Worm (Caenorhabditis elegans): ENCODE results near the gene nxf-1.
A peak's percentile ranks its signal among the peaks of the same experiment; 100 is the strongest.

Gene nxf-1

DNA sequence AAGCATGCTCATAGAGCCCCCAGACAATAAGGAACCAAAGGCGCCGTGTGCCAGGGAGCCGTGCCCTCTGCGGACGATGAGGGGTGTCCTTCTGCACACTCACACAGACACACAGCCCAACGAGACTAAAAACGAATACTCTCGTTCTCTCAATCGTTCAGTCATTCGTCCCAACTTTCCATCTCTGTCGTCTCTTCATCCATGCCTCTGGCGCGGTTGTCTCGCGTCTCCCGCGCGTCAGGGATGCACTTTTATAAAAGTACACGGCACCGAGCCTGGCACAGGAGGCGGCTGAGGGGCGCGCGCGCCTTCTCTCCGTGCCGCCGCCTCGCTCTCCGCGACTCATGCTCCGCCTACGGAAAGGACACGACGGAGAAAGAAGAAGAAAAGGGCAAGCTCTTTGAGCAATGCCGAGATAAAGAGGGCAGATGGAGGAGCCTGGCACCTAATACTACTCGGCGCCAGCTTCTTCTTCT lies 48.3 kb downstream of the nxf-1 start:
- peak; percentile 16 for TF ChIP-seq aly-1 (tag; optimal IDR thresholded peaks at IDR 0.05)
- TF ChIP-seq ceh-13 (GFP tag; optimal IDR thresholded peaks at IDR 0.05) = no peak

DNA sequence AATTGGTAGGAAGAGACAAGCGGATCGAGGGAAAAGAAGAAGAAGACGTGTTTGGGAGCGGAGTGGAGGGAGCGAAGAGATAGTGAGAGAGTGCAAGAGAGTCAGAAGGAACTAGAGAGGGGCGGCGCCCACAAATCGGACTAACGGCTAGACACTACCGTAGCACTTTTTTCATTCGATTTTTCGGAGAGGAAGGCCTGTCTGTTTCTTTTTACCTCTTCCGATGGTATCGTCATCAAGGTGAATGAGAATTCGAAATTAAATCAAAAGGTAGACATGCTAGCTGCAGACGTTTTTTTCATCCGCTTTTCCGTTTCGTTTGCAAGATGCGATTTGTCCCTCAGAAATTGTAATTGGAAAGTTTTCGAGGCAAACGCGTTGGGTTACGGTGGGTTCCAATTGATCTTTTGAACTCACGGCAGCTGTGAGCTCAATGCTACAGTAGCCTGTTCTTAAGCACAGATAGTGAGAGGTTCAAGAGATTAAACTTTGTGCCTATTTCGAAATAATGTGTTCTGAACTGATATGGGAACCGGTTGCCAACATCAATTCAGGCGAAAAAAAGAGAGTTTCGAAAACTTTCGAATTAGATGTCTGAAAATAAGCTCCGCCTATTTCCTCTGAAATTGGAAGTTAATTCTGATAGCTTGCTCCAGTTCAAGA lies 50.1 kb downstream of the nxf-1 start:
- no peak for TF ChIP-seq ets-7 (tag; optimal IDR thresholded peaks at IDR 0.05)
- TF ChIP-seq sea-1 (GFP tag; conservative IDR thresholded peaks at IDR 0.05) = no peak
- TF ChIP-seq aly-1 (tag; optimal IDR thresholded peaks at IDR 0.05) = no peak
- TF ChIP-seq hmg-4 (GFP tag; optimal IDR thresholded peaks at IDR 0.05) = no peak
- no peak for TF ChIP-seq tra-4 (tag; optimal IDR thresholded peaks at IDR 0.05)
- no peak for TF ChIP-seq F13C5.2 (tag; optimal IDR thresholded peaks at IDR 0.05)

DNA sequence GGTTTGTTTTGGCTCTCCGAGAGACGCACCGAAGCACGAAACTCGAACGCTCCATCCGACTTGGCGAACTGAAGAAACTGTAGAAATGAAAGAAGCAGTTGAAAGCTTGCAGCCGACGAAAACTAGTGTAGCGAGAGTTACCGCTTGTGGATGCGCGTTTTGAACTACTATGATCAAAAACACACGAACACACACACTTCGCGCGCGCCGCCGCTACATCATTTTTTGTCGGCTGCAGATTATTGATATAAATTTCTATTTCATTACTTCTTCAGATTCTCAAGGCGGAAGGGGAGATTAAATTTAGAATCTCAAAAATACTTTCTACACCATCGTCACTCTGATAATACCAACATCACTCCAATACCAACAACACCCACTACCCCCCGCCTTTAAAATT lies 52.8 kb downstream of the nxf-1 start:
- TF ChIP-seq scrt-1 (GFP tag; IDR thresholded peaks at IDR 0.05) (no peak), hnd-1 (tag; optimal IDR thresholded peaks at IDR 0.05) (no peak), ama-1 (optimal IDR thresholded peaks at IDR 0.05) (no peak), F13C5.2 (tag; optimal IDR thresholded peaks at IDR 0.05) (no peak), flt-1 (GFP tag; IDR thresholded peaks at IDR 0.05) (no peak), pes-1 (GFP tag; IDR thresholded peaks at IDR 0.05) (no peak)

Measured in whole organism, early embryonic.